Fruit fly (Drosophila melanogaster): ENCODE results near the gene CG7099.
A peak's percentile ranks its signal among the peaks of the same experiment; 100 is the strongest.

The CG7099 gene

DNA sequence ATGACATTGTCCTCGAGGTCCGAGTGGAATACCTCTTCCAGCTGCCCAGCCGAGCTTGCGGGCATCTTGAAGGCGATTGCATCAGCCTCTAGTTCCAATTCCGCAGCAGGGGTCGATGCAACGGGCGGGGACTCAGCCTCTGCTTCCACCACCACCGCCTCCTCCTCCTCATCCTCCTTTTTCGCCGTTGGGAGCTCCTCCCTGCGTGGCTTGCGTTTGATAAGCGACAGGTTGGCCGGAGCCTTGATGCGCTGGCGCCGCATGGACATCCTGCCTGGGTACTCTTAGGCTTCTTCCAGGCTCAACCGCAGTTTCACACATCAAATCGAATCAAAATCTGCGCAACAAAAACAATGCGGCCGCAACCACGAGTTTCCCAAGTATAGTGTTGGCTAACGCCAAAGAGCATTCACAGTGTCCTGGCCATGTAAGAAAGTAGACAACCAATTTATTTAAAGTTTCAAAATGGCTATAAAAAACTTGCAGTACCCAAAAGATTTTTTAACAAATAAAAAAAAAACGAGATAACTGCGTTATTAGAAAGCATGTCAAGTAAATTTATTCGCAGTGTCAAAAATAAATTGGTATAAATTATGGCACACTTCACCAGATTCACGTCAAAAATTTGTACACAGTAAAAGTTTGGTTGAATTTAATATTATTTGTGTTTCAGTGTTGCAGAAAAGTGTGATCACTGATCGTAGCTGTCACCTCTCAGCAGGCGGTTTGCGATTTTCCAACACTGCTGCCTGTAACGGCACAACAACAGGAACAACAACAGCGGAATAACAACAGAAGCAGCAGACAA, 13.7 kb upstream of the CG7099 start, which contains the start of the genes Bdp1 and CG6565:
Bdp1 (minus strand) TSS at position 456 of the 808 bp plus-strand sequence.
CG6565 (plus strand) TSS at position 585 of the 808 bp plus-strand sequence.
- peak; percentile 89 for TF ChIP-seq Optix (GFP tag; IDR thresholded peaks at IDR 0.05)
- TF ChIP-seq Opbp (GFP tag; IDR thresholded peaks at IDR 0.05; ENCODE audit: partially characterized antibody), result no peak
- peak; percentile 94 for TF ChIP-seq crol (GFP tag; IDR thresholded peaks at IDR 0.05)
- TF ChIP-seq dpn (GFP tag; optimal IDR thresholded peaks at IDR 0.05), result peak; percentile 98 to 99
- peak; percentile 92 for TF ChIP-seq Blimp-1 (GFP tag; optimal IDR thresholded peaks at IDR 0.05)
- peak; percentile 100 for TF ChIP-seq CG8290 (GFP tag; optimal IDR thresholded peaks at IDR 0.05)
- peak; percentile 87 to 99 for TF ChIP-seq CG8290 (tag; optimal IDR thresholded peaks at IDR 0.05)
- peak; percentile 95 for TF ChIP-seq sug (tag; optimal IDR thresholded peaks at IDR 0.05)
- peak; percentile 99 for TF ChIP-seq lilli (GFP tag; optimal IDR thresholded peaks at IDR 0.05)
- TF ChIP-seq CG6791 (GFP tag; IDR thresholded peaks at IDR 0.05; ENCODE audit: partially characterized antibody), result no peak
- TF ChIP-seq CG18011 (GFP tag; optimal IDR thresholded peaks at IDR 0.05), result peak; percentile 89
- peak; percentile 85 for TF ChIP-seq CG5180 (GFP tag; optimal IDR thresholded peaks at IDR 0.05)
- peak; percentile 83 for TF ChIP-seq stc (GFP tag; IDR thresholded peaks at IDR 0.05)
- TF ChIP-seq CG17361 (GFP tag; IDR thresholded peaks at IDR 0.05), result peak; percentile 99
- peak; percentile 97 for TF ChIP-seq klu (GFP tag; IDR thresholded peaks at IDR 0.05)
- peak; percentile 99 for TF ChIP-seq CG4282 (GFP tag; optimal IDR thresholded peaks at IDR 0.05)
- peak; percentile 98 for TF ChIP-seq tin (GFP tag; optimal IDR thresholded peaks at IDR 0.05)
- TF ChIP-seq CG4617 (GFP tag; optimal IDR thresholded peaks at IDR 0.05; ENCODE audit: borderline replicate concordance), result peak; percentile 98
- TF ChIP-seq NfI (GFP tag; optimal IDR thresholded peaks at IDR 0.05), result peak; percentile 97
- peak; percentile 98 for TF ChIP-seq Chrac-16 (GFP tag; optimal IDR thresholded peaks at IDR 0.05)
- peak; percentile 70 for TF ChIP-seq BEAF-32 (GFP tag; optimal IDR thresholded peaks at IDR 0.05)
- peak; percentile 73 for TF ChIP-seq Deaf1 (tag; optimal IDR thresholded peaks at IDR 0.05)
- TF ChIP-seq inv (GFP tag; IDR thresholded peaks at IDR 0.05; ENCODE audit: partially characterized antibody), result 0 out of 2 replicates have a peak, but pooled peaks have one; percentile 42
- peak; percentile 95 for TF ChIP-seq her (GFP tag; optimal IDR thresholded peaks at IDR 0.05)
- TF ChIP-seq CG13296 (GFP tag; optimal IDR thresholded peaks at IDR 0.05), result peak; percentile 95
- TF ChIP-seq CG3847 (GFP tag; IDR thresholded peaks at IDR 0.05), result peak; percentile 98
- TF ChIP-seq CkIIα-i1 (GFP tag; IDR thresholded peaks at IDR 0.05), result peak; percentile 67; the same call in 1 of the 2 replicates
- no peak for TF ChIP-seq Hr39 (optimal IDR thresholded peaks at IDR 0.05)
- TF ChIP-seq CG13894 (tag; optimal IDR thresholded peaks at IDR 0.05), result peak; percentile 94
- peak; percentile 94 for TF ChIP-seq ase (GFP tag; IDR thresholded peaks at IDR 0.05)
- TF ChIP-seq CG9215 (GFP tag; IDR thresholded peaks at IDR 0.05), result peak; percentile 97
- peak; percentile 67 for TF ChIP-seq CG1603 (tag; optimal IDR thresholded peaks at IDR 0.05)
- peak; percentile 98 for TF ChIP-seq CG7556 (GFP tag; optimal IDR thresholded peaks at IDR 0.05)
- TF ChIP-seq CG9817 (tag; optimal IDR thresholded peaks at IDR 0.05), result peak; percentile 97
- peak; percentile 98 for TF ChIP-seq CG31441 (GFP tag; IDR thresholded peaks at IDR 0.05)
- peak; percentile 96 for TF ChIP-seq wor (GFP tag; IDR thresholded peaks at IDR 0.05)
- TF ChIP-seq CG5953 (GFP tag; IDR thresholded peaks at IDR 0.05), result peak; percentile 76; the same call in 1 of the 2 replicates
- peak; percentile 83 for TF ChIP-seq corto (GFP tag; optimal IDR thresholded peaks at IDR 0.05)
- TF ChIP-seq slou (GFP tag; optimal IDR thresholded peaks at IDR 0.05), result peak; percentile 98
- TF ChIP-seq hbn (GFP tag; IDR thresholded peaks at IDR 0.05; ENCODE audit: partially characterized antibody), result no peak
- peak; percentile 90 for TF ChIP-seq ro (GFP tag; IDR thresholded peaks at IDR 0.05)
- peak; percentile 98 for TF ChIP-seq Side (GFP tag; optimal IDR thresholded peaks at IDR 0.05)
- TF ChIP-seq Atf6 (GFP tag; IDR thresholded peaks at IDR 0.05), result peak; percentile 96
- peak; percentile 86 for TF ChIP-seq CG17186 (GFP tag; optimal IDR thresholded peaks at IDR 0.05)
- TF ChIP-seq z (GFP tag; IDR thresholded peaks at IDR 0.05), result 0 out of 3 replicates have a peak, but pooled peaks have one; percentile 34
- peak; percentile 82 for TF ChIP-seq CG12219 (GFP tag; optimal IDR thresholded peaks at IDR 0.05)
- peak; percentile 90 for TF ChIP-seq gcm (GFP tag; optimal IDR thresholded peaks at IDR 0.05)
- TF ChIP-seq row (GFP tag; IDR thresholded peaks at IDR 0.05), result peak; percentile 98
- peak; percentile 91 for TF ChIP-seq CG14667 (GFP tag; IDR thresholded peaks at IDR 0.05)

Measured in whole organism, embryonic.